Fruit fly (Drosophila melanogaster) S2 (cell line): Measurements from ENCODE around the gene CG17221.

Experiments
- CG8478 ChIP-seq: fragments of >200 bp; optimal IDR thresholded peaks from 2 replicates; lab custom pipeline; 2018
- CTCF ChIP-seq, 2 experiments: fragments of >200 bp; optimal IDR thresholded peaks; 2 replicates each; lab custom pipeline; 2018

DNA sequence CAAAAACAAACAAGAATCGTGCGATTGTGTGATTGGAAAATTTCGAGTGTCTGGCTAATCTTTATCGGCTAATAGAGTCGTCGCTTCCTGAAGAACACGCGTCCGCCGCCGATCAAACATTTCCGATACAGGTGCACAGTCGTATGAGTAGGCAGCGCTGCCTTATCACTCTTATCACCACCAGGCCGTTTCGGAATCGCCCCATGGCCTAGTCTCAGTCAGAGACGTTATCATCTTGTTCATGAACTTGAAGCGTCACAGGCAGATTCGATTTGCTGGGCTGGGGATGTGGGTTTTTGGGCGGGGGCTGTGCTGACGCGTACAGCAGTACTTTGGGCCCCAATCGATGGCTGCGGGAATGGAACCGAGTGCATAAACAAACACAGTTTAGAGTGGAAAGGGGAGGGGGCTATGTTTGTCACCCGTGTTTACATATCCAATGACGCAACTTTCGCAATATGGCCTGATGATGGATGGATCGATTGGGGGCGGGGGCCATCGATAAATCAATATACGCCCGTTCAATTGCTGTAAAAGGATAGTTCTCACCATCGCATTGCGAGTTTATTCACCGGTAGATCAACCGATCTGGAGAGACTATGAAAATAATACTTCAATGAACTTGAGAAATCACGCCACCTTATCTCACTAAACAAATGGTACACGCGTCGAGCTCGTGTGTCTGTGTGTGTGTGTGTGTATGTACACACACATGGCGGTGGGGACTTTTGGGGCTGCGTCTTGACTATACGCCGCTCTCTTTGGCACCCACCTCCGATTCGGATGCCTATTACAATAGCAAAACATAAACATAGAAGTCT is 18.4 kb downstream of the CG17221 start:
- TF ChIP-seq CG8478 (lab: Kevin White, UChicago) (no peak), CTCF (optimal IDR thresholded peaks at IDR 0.05; lab: Kevin White, UChicago) (no peak)
